Fruit fly (Drosophila melanogaster) whole organism, wandering third instar larva: Measurements from ENCODE around the gene Cont.

Experiments used
- Abd-B ChIP-seq: fragments of >200 bp; optimal IDR thresholded peaks from 2 replicates; lab custom pipeline; 2017; ENCODE audit warnings: missing biosample characterization, missing genetic modification characterization
- CG32264 ChIP-seq: fragments of 200-800 bp; sonication (Bioruptor generic); optimal IDR thresholded peaks from 2 replicates; lab custom pipeline; 2016; ENCODE audit warnings: missing biosample characterization, missing genetic modification characterization
- CG9705 ChIP-seq: fragments of 200-800 bp; sonication (Bioruptor generic); optimal IDR thresholded peaks from 2 replicates; lab custom pipeline; 2018; ENCODE audit warnings: missing biosample characterization, mild to moderate bottlenecking, missing genetic modification characterization
- Dif ChIP-seq: fragments of 200-275, 200-300 bp; sonication (Bioruptor generic); optimal IDR thresholded peaks from 2 replicates; lab custom pipeline; 2018; ENCODE audit warnings: missing biosample characterization, missing genetic modification characterization; ENCODE audit not compliant: partially characterized antibody
- GATAd ChIP-seq: sonication (Bioruptor generic); optimal IDR thresholded peaks from 2 replicates; lab custom pipeline; 2016; ENCODE audit warnings: missing biosample characterization, missing genetic modification characterization
- HLH106 ChIP-seq: fragments of 200-800 bp; optimal IDR thresholded peaks from 3 replicates; lab custom pipeline; 2019; ENCODE audit warnings: missing biosample characterization, mild to moderate bottlenecking, missing genetic modification characterization, moderate library complexity
- Hnf4 ChIP-seq: fragments of 200-800 bp; sonication (Bioruptor generic); optimal IDR thresholded peaks from 2 replicates; lab custom pipeline; 2016; ENCODE audit warnings: missing biosample characterization, mild to moderate bottlenecking, missing genetic modification characterization
- Hr78 ChIP-seq: fragments of >200 bp; optimal IDR thresholded peaks from 2 replicates; lab custom pipeline; 2017; ENCODE audit warnings: missing biosample characterization, missing genetic modification characterization
- Hr83 ChIP-seq: fragments of 200-300 bp; sonication (Bioruptor generic); optimal IDR thresholded peaks from 2 replicates; lab custom pipeline; 2016; ENCODE audit warnings: missing biosample characterization, mild to moderate bottlenecking, missing genetic modification characterization, moderate library complexity; ENCODE audit not compliant: poor library complexity, severe bottlenecking
- Jra ChIP-seq: sonication (Bioruptor generic); optimal IDR thresholded peaks from 2 replicates; lab custom pipeline; 2016; ENCODE audit warnings: missing biosample characterization, missing genetic modification characterization
- Mio ChIP-seq: sonication (Bioruptor generic); optimal IDR thresholded peaks from 2 replicates; lab custom pipeline; 2016; ENCODE audit warnings: missing biosample characterization, missing genetic modification characterization
- N ChIP-seq: fragments of >200 bp; optimal IDR thresholded peaks from 2 replicates; lab custom pipeline; 2018; ENCODE audit warnings: missing biosample characterization, missing external identifiers, missing genetic modification characterization
- OdsH ChIP-seq: fragments of 200-800 bp; sonication (Bioruptor generic); optimal IDR thresholded peaks from 2 replicates; lab custom pipeline; 2016; ENCODE audit warnings: missing biosample characterization, mild to moderate bottlenecking, missing genetic modification characterization
- Rel ChIP-seq, 2 experiments: fragments of 200-800 bp; sonication (Bioruptor generic) in 1 of 2; optimal IDR thresholded peaks; 2 replicates in 1 of 2; 3 replicates in 1 of 2; lab custom pipeline; 2016 to 2019; ENCODE audit warnings: mild to moderate bottlenecking in 2 of 2, missing biosample characterization in 2 of 2, missing genetic modification characterization in 2 of 2, moderate library complexity in 1 of 2
- Sp1 ChIP-seq: fragments of 200-800 bp; sonication (Bioruptor generic); optimal IDR thresholded peaks from 3 replicates; lab custom pipeline; 2019; ENCODE audit warnings: missing biosample characterization, mild to moderate bottlenecking, missing genetic modification characterization, moderate library complexity
- Vsx2 ChIP-seq: fragments of 200-300, 225-300 bp; sonication (Bioruptor generic); optimal IDR thresholded peaks from 2 replicates; lab custom pipeline; 2018; ENCODE audit warnings: missing biosample characterization, missing genetic modification characterization; ENCODE audit not compliant: partially characterized antibody
- br ChIP-seq: fragments of 200-800 bp; sonication (Bioruptor generic); optimal IDR thresholded peaks from 2 replicates; lab custom pipeline; 2016; ENCODE audit warnings: missing biosample characterization, missing genetic modification characterization
- brk ChIP-seq: fragments of 200-800 bp; sonication (Bioruptor generic); optimal IDR thresholded peaks from 2 replicates; lab custom pipeline; 2016; ENCODE audit warnings: missing biosample characterization, mild to moderate bottlenecking, missing genetic modification characterization
- dl ChIP-seq, 2 experiments: fragments of 175-275, 200-275 bp in 1 of 2; fragments of 200-275 bp in 1 of 2; sonication (Bioruptor generic); optimal IDR thresholded peaks; lab custom pipeline; 2018; ENCODE audit warnings: mild to moderate bottlenecking in 2 of 2, missing biosample characterization in 2 of 2, missing genetic modification characterization in 2 of 2, moderate library complexity in 2 of 2; ENCODE audit not compliant: partially characterized antibody in 2 of 2, insufficient read depth in 1 of 2
- dmrt93B ChIP-seq: fragments of 200-800 bp; sonication (Bioruptor generic); optimal IDR thresholded peaks from 2 replicates; lab custom pipeline; 2018; ENCODE audit warnings: missing biosample characterization, mild to moderate bottlenecking, missing genetic modification characterization
- dsf ChIP-seq: sonication (Bioruptor generic); optimal IDR thresholded peaks from 2 replicates; lab custom pipeline; 2016; ENCODE audit warnings: missing biosample characterization, missing genetic modification characterization, borderline replicate concordance
- ey ChIP-seq: fragments of 200-800 bp; sonication (Bioruptor generic); optimal IDR thresholded peaks from 2 replicates; lab custom pipeline; 2016; ENCODE audit warnings: missing biosample characterization, missing genetic modification characterization
- foxo ChIP-seq, 2 experiments: fragments of 200-800 bp; sonication (Bioruptor generic); optimal IDR thresholded peaks; 2 replicates in 1 of 2; 3 replicates in 1 of 2; lab custom pipeline; 2016 to 2017; ENCODE audit warnings: missing biosample characterization in 2 of 2, missing genetic modification characterization in 2 of 2
- fru ChIP-seq: fragments of 200-800 bp; sonication (Bioruptor generic); optimal IDR thresholded peaks from 3 replicates; lab custom pipeline; 2016; ENCODE audit warnings: missing biosample characterization, mild to moderate bottlenecking, missing genetic modification characterization
- h ChIP-seq: fragments of 200-800 bp; sonication (Bioruptor generic); optimal IDR thresholded peaks from 3 replicates; lab custom pipeline; 2016; ENCODE audit warnings: missing biosample characterization, mild to moderate bottlenecking, missing genetic modification characterization
- jim ChIP-seq: fragments of 175-275, 200-325 bp; sonication (Bioruptor generic); optimal IDR thresholded peaks from 2 replicates; lab custom pipeline; 2016; ENCODE audit warnings: missing biosample characterization, mild to moderate bottlenecking, missing genetic modification characterization
- lola ChIP-seq: fragments of >200 bp; optimal IDR thresholded peaks from 2 replicates; lab custom pipeline; 2017; ENCODE audit warnings: missing biosample characterization, missing genetic modification characterization
- pan ChIP-seq: fragments of >200 bp; optimal IDR thresholded peaks from 2 replicates; lab custom pipeline; 2017
- psq ChIP-seq: fragments of 200-800 bp; sonication (Bioruptor generic); optimal IDR thresholded peaks from 3 replicates; lab custom pipeline; 2017; ENCODE audit warnings: missing biosample characterization, mild to moderate bottlenecking, missing genetic modification characterization, moderate library complexity
- rgr ChIP-seq: fragments of 200-800 bp; sonication (Bioruptor generic); optimal IDR thresholded peaks from 3 replicates; lab custom pipeline; 2016; ENCODE audit warnings: missing biosample characterization, mild to moderate bottlenecking, missing genetic modification characterization
- sage ChIP-seq: fragments of 200-800 bp; sonication (Bioruptor generic); optimal IDR thresholded peaks from 2 replicates; lab custom pipeline; 2016; ENCODE audit warnings: missing biosample characterization, mild to moderate bottlenecking, missing genetic modification characterization
- usp ChIP-seq: fragments of >200 bp; optimal IDR thresholded peaks from 2 replicates; lab custom pipeline; 2017; ENCODE audit warnings: missing biosample characterization, missing genetic modification characterization
- woc ChIP-seq: sonication (Bioruptor generic); optimal IDR thresholded peaks from 2 replicates; lab custom pipeline; 2016; ENCODE audit warnings: missing biosample characterization, mild to moderate bottlenecking, missing genetic modification characterization

Cont gene

DNA sequence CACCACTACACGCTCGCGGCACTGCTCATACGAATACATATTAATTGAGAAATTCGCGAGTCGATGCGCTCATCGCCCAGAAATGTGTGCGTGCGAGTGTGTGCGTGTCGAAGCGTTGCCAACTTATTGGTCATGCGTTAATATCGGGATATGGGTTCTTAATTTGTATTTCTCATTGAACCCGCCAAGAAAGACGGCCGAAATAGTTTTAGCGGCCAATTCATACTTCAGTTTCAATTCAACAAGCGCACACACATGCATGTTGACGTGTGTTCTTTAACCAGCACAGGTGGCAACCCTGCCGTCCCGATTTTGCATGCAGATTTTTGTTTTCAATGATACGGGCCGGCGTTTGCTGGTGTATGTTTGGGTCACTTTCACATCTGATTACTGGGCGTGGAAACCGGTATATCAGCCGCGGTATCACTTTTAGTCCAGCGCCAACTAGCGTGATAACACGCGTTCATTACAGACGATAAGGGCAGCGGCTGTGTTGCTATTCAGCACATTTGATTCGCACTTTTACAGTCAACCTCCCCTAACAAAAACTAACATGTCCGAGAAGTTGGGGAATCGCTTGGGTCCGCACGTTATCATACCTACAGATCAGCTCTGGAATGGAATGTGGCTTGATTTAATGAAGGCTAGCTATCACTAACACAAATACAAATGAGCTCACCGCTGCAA, 22.7 kb downstream of the Cont start:
- peak; percentile 23 for TF ChIP-seq CG32264 (GFP tag; lab: Kevin White, UChicago)
- TF ChIP-seq h (GFP tag; lab: Kevin White, UChicago): peak; percentile 73
- TF ChIP-seq CG9705 (GFP tag; lab: Kevin White, UChicago): peak; percentile 19
- TF ChIP-seq Vsx2: no peak
- TF ChIP-seq Rel (GFP tag; optimal IDR thresholded peaks at IDR 0.05; lab: Kevin White, UChicago): no peak
- TF ChIP-seq Rel (tag; optimal IDR thresholded peaks at IDR 0.05; lab: Kevin White, UChicago): peak; percentile 32
- no peak for TF ChIP-seq Dif
- peak; percentile 40 for TF ChIP-seq ey (GFP tag; lab: Kevin White, UChicago)
- peak; percentile 65 for TF ChIP-seq br (GFP tag; lab: Kevin White, UChicago)
- TF ChIP-seq psq: peak; percentile 35
- TF ChIP-seq dl (GFP tag; optimal IDR thresholded peaks at IDR 0.05; lab: Kevin White, UChicago; ENCODE audit: insufficient read depth in 1 of 2, partially characterized antibody in 2 of 2): peak in 1 of 2 experiments; percentile 51
- TF ChIP-seq Hnf4: peak; percentile 53
- peak; percentile 89 for TF ChIP-seq Jra (GFP tag; lab: Kevin White, UChicago)
- peak; percentile 38 for TF ChIP-seq Sp1 (GFP tag; lab: Kevin White, UChicago)
- no peak for TF ChIP-seq dsf (GFP tag; lab: Kevin White, UChicago)
- peak; percentile 32 for TF ChIP-seq HLH106
- TF ChIP-seq Abd-B (GFP tag; lab: Kevin White, UChicago): no peak
- peak; percentile 21 to 76 for TF ChIP-seq foxo (GFP tag; optimal IDR thresholded peaks at IDR 0.05; lab: Kevin White, UChicago)
- peak; percentile 63 for TF ChIP-seq fru
- peak; percentile 46 for TF ChIP-seq OdsH
- peak; percentile 71 for TF ChIP-seq rgr

DNA sequence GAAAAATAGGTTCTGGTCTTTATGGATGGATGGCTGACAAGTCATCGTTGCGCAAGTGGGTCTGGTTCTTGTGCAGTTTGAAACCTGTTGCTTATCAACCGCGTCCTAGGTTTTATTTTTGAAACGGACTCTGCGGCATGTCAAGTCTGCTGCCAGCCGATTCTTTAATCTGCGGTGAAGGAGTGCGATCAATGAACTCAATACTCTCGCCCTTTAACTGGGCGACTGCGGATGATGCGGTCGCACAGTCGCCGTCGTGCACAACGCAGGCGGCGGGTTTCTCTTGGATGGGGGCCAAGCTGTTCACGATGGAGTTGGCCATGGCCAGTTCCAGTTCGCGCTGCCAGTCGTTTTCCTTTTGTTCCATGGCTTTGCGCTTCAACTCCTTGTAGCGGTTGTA, 26.2 kb downstream of the Cont start:
- TF ChIP-seq brk (GFP tag; lab: Kevin White, UChicago) (no peak), Mio (GFP tag; lab: Kevin White, UChicago) (no peak), usp (GFP tag; lab: Kevin White, UChicago) (no peak), dmrt93B (GFP tag; lab: Kevin White, UChicago) (no peak), Hr78 (no peak), psq (no peak), foxo (GFP tag; optimal IDR thresholded peaks at IDR 0.05; lab: Kevin White, UChicago) (no peak), pan (lab: Kevin White, UChicago) (no peak), Dif (no peak), Vsx2 (no peak), sage (GFP tag; lab: Kevin White, UChicago) (no peak), CG32264 (GFP tag; lab: Kevin White, UChicago) (no peak), br (GFP tag; lab: Kevin White, UChicago) (no peak), GATAd (GFP tag; lab: Kevin White, UChicago) (no peak), OdsH (no peak)

DNA sequence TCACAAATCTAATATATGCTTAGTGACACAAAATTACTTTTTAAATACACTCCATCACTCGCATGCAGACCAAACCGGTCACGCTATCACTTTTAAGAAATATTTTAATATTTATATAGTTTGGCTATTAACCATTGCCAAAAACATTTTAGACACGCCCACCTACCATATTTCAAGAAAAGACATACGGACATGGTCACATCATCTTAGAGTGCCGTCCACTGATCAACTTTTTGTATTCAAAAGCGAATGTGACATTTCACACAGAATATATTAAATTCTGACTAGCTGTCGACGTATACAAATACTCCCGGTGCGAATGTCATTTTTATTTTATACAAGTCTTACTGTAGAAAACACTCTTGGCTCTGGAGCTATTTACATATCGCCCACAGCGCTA, 35.0 kb downstream of the Cont start, which contains the start of gene CG31528:
Gene CG31528, plus strand, starts transcription at position 301 of the 400 bp plus-strand sequence.
- no peak for TF ChIP-seq foxo (GFP tag; optimal IDR thresholded peaks at IDR 0.05; lab: Kevin White, UChicago)

DNA sequence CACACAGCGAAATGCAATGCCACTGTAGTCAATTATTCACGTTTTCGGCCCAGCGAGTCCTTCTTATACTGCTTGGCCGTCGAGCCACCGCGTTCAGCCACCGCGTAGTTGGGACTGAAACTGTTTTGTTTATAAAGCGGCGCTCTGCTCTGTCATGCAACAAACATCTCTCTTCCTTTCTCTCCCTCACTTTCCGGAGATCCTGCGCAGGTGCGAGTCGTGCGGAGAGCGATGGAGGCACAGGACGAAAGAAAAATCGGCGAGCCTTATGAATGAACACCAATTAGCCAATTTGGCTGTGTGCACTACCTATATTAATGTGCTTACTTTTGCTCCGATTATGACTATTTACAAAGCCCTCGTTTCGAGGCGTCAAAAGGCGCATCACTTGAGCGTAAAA, 38.4 kb downstream of the Cont start, which contains the start of gene CG32944:
Gene CG32944, minus strand, starts transcription at position 97 of the 400 bp plus-strand sequence.
- TF ChIP-seq ey (GFP tag; lab: Kevin White, UChicago): no peak
- TF ChIP-seq CG32264 (GFP tag; lab: Kevin White, UChicago): no peak
- no peak for TF ChIP-seq h (GFP tag; lab: Kevin White, UChicago)
- TF ChIP-seq rgr: no peak
- no peak for TF ChIP-seq HLH106
- TF ChIP-seq woc (GFP tag; lab: Kevin White, UChicago): no peak
- peak; percentile 38 for TF ChIP-seq Dif
- no peak for TF ChIP-seq N (GFP tag; lab: Kevin White, UChicago)
- no peak for TF ChIP-seq Mio (GFP tag; lab: Kevin White, UChicago)
- TF ChIP-seq jim (GFP tag; lab: Kevin White, UChicago): no peak
- no peak for TF ChIP-seq Jra (GFP tag; lab: Kevin White, UChicago)
- no peak for TF ChIP-seq pan (lab: Kevin White, UChicago)
- TF ChIP-seq Vsx2: peak; percentile 58
- no peak for TF ChIP-seq lola (GFP tag; lab: Kevin White, UChicago)
- TF ChIP-seq usp (GFP tag; lab: Kevin White, UChicago): no peak
- TF ChIP-seq dl (GFP tag; optimal IDR thresholded peaks at IDR 0.05; lab: Kevin White, UChicago; ENCODE audit: insufficient read depth in 1 of 2, partially characterized antibody in 2 of 2): no peak
- TF ChIP-seq Rel (GFP tag; optimal IDR thresholded peaks at IDR 0.05; lab: Kevin White, UChicago): no peak
- no peak for TF ChIP-seq Rel (tag; optimal IDR thresholded peaks at IDR 0.05; lab: Kevin White, UChicago)
- no peak for TF ChIP-seq Hr83 (GFP tag; lab: Kevin White, UChicago)
